Worm (Caenorhabditis elegans) whole organism, late embryonic: Measurements from ENCODE around the gene unc-58.
A peak's percentile ranks its signal among the peaks of the same experiment; 100 is the strongest.

Experiments used
- C08G9.2 ChIP-seq: sonication (generic microtip); optimal IDR thresholded peaks from 2 replicates; lab custom pipeline; 2016; ENCODE audit warnings: mild to moderate bottlenecking, missing genetic modification characterization, moderate library complexity, missing compliant biosample characterization
- C38D4.7 ChIP-seq: fragments of 200-800 bp; sonication (Bioruptor generic); optimal IDR thresholded peaks from 2 replicates; lab custom pipeline; 2018; ENCODE audit warnings: mild to moderate bottlenecking, missing genetic modification characterization, moderate library complexity, missing compliant biosample characterization
- Y22D7AL.16 ChIP-seq: sonication (generic microtip); optimal IDR thresholded peaks from 2 replicates; lab custom pipeline; 2016; ENCODE audit warnings: missing genetic modification characterization, missing compliant biosample characterization
- ceh-18 ChIP-seq: sonication (generic microtip); optimal IDR thresholded peaks from 2 replicates; lab custom pipeline; 2016; ENCODE audit warnings: missing genetic modification characterization, missing compliant biosample characterization
- ceh-22 ChIP-seq: sonication (generic microtip); optimal IDR thresholded peaks from 2 replicates; lab custom pipeline; 2017; ENCODE audit warnings: missing biosample characterization, missing genetic modification characterization
- ceh-45 ChIP-seq: fragments of 200-800 bp; sonication (Bioruptor generic); IDR thresholded peaks from 2 replicates; pipeline ENCODE4 v1.3.6; 2022; ENCODE audit warnings: missing genetic modification reagents, missing genetic modification characterization, missing compliant biosample characterization
- ceh-9 ChIP-seq: sonication (generic microtip); optimal IDR thresholded peaks from 2 replicates; lab custom pipeline; 2016; ENCODE audit warnings: mild to moderate bottlenecking, missing genetic modification characterization, inconsistent platforms, missing compliant biosample characterization
- dve-1 ChIP-seq: sonication (generic microtip); optimal IDR thresholded peaks from 2 replicates; lab custom pipeline; 2017; ENCODE audit warnings: antibody characterized with exemption, mild to moderate bottlenecking, missing genetic modification characterization, missing compliant biosample characterization
- elt-2 ChIP-seq: sonication (generic microtip); optimal IDR thresholded peaks from 2 replicates; lab custom pipeline; 2016; ENCODE audit warnings: missing genetic modification reagents, missing genetic modification characterization, missing compliant biosample characterization
- elt-4 ChIP-seq: sonication (generic microtip); optimal IDR thresholded peaks from 2 replicates; lab custom pipeline; 2016; ENCODE audit warnings: missing genetic modification characterization, missing compliant biosample characterization
- fkh-10 ChIP-seq: fragments of 150-350 bp; optimal IDR thresholded peaks from 2 replicates; lab custom pipeline; 2014; ENCODE audit warnings: missing biosample characterization, missing genetic modification reagents, missing genetic modification characterization
- fkh-6 ChIP-seq: sonication (generic microtip); optimal IDR thresholded peaks from 2 replicates; lab custom pipeline; 2016; ENCODE audit warnings: missing genetic modification characterization, missing compliant biosample characterization
- hlh-15 ChIP-seq: sonication (generic microtip); optimal IDR thresholded peaks from 2 replicates; lab custom pipeline; 2016; ENCODE audit warnings: missing genetic modification characterization, missing compliant biosample characterization
- hlh-30 ChIP-seq: sonication (generic microtip); optimal IDR thresholded peaks from 2 replicates; lab custom pipeline; 2017; ENCODE audit warnings: antibody characterized with exemption, missing genetic modification characterization, missing compliant biosample characterization; ENCODE audit not compliant: insufficient read depth
- hlh-6 ChIP-seq: sonication (generic microtip); optimal IDR thresholded peaks from 2 replicates; lab custom pipeline; 2016; ENCODE audit warnings: missing genotype, missing genetic modification characterization, missing compliant biosample characterization
- lim-6 ChIP-seq: sonication (generic microtip); optimal IDR thresholded peaks from 2 replicates; lab custom pipeline; 2016; ENCODE audit warnings: missing genetic modification characterization, missing compliant biosample characterization
- lin-11 ChIP-seq: fragments of 200-800 bp; sonication (Bioruptor generic); optimal IDR thresholded peaks from 2 replicates; lab custom pipeline; 2018; ENCODE audit warnings: mild to moderate bottlenecking, missing genetic modification characterization, missing compliant biosample characterization
- mec-3 ChIP-seq: sonication (generic microtip); optimal IDR thresholded peaks from 2 replicates; lab custom pipeline; 2016; ENCODE audit warnings: borderline replicate concordance, missing genetic modification characterization, missing compliant biosample characterization
- nhr-232 ChIP-seq: sonication (generic microtip); optimal IDR thresholded peaks from 2 replicates; lab custom pipeline; 2016; ENCODE audit warnings: missing genetic modification characterization, missing compliant biosample characterization
- odd-2 ChIP-seq: sonication (generic microtip); optimal IDR thresholded peaks from 2 replicates; lab custom pipeline; 2017; ENCODE audit warnings: antibody characterized with exemption, mild to moderate bottlenecking, missing genetic modification characterization, missing compliant biosample characterization
- pag-3 ChIP-seq: sonication (generic microtip); optimal IDR thresholded peaks from 2 replicates; lab custom pipeline; 2016; ENCODE audit warnings: missing compliant biosample characterization, missing genetic modification characterization, borderline replicate concordance
- pax-1 ChIP-seq: fragments of 150-350 bp; optimal IDR thresholded peaks from 2 replicates; lab custom pipeline; 2014; ENCODE audit warnings: missing biosample characterization, missing genetic modification characterization
- pros-1 ChIP-seq: fragments of 150-350 bp; optimal IDR thresholded peaks from 2 replicates; lab custom pipeline; 2014; ENCODE audit warnings: missing biosample characterization, missing genetic modification reagents, missing genetic modification characterization
- ref-2 ChIP-seq: sonication (generic microtip); optimal IDR thresholded peaks from 2 replicates; lab custom pipeline; 2016; ENCODE audit warnings: missing genetic modification characterization, missing compliant biosample characterization
- rnt-1 ChIP-seq: sonication (generic microtip); optimal IDR thresholded peaks from 2 replicates; lab custom pipeline; 2016; ENCODE audit warnings: missing genetic modification characterization, missing compliant biosample characterization
- sdc-2 ChIP-seq: sonication (generic microtip); optimal IDR thresholded peaks from 2 replicates; lab custom pipeline; 2016; ENCODE audit warnings: missing genotype, missing genetic modification characterization, missing compliant biosample characterization
- sox-4 ChIP-seq: sonication (generic microtip); optimal IDR thresholded peaks from 2 replicates; lab custom pipeline; 2017; ENCODE audit warnings: mild to moderate bottlenecking, missing genetic modification characterization, inconsistent platforms, missing compliant biosample characterization
- syd-9 ChIP-seq: sonication (generic microtip); optimal IDR thresholded peaks from 2 replicates; lab custom pipeline; 2016; ENCODE audit warnings: mild to moderate bottlenecking, missing genetic modification characterization, moderate library complexity, missing compliant biosample characterization
- tbx-2 ChIP-seq: sonication (generic microtip); optimal IDR thresholded peaks from 2 replicates; lab custom pipeline; 2016; ENCODE audit warnings: missing genetic modification characterization, missing compliant biosample characterization
- ttx-3 ChIP-seq: sonication (generic microtip); optimal IDR thresholded peaks from 2 replicates; lab custom pipeline; 2016; ENCODE audit warnings: missing genetic modification reagents, missing genetic modification characterization, missing compliant biosample characterization

Gene unc-58

DNA sequence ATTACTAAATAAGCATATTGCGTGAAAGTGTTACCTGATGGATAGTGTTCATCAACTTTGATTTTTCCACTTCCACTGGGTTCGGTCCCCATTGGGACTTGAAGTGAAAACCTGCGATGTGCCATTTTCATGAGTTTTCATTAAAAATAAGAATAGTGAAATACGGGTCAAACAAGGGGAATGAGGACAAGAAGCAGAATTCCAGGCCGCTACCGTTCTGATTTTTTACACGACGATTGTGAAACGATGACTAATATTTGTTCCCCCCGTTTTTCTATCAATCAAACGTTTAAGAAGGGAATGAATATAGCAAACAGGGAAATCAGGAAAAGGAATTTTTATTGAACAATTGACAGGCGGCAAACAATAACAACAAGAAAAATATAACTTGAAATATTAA, 63.3 kb downstream of the unc-58 start, which contains the start of gene mlck-1:
Gene mlck-1 (minus strand): TSS at position 101 of the 400 bp plus-strand sequence.
- TF ChIP-seq nhr-232 (tag; lab: Kevin White, UChicago) (no peak), elt-2 (tag; lab: Kevin White, UChicago) (no peak), sox-4 (tag; lab: Kevin White, UChicago) (no peak), rnt-1 (tag; lab: Kevin White, UChicago) (no peak), ceh-22 (tag; lab: Kevin White, UChicago) (no peak), lin-11 (tag; lab: Kevin White, UChicago) (no peak), lim-6 (tag; lab: Kevin White, UChicago) (no peak), Y22D7AL.16 (no peak), sdc-2 (tag; lab: Kevin White, UChicago) (no peak), ceh-9 (tag; lab: Kevin White, UChicago) (no peak)

DNA sequence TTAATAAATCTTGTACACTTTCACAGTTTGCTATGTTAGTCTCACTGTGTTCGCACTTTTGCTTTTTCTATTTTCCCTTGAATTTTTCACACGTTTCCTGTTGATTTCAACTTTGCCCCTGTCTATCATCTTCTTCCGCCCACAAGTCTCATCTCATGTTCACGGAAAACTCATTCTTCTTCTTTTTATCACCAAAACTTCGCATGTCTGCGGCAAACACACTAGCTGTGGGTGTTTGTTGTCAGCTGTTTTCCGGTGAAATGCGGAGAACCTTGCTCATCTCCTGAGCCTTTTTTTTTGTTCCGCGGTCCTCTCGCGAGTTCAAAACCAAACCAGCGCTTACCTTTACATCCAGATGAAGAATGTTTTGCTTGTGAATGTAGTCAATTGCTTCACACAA, 64.5 kb downstream of the unc-58 start:
- TF ChIP-seq hlh-30 (tag; lab: Kevin White, UChicago) (no peak), ceh-18 (tag; lab: Kevin White, UChicago) (peak; percentile 51), pax-1 (tag; lab: Kevin White, UChicago) (no peak), hlh-15 (tag; lab: Kevin White, UChicago) (no peak), mec-3 (tag; lab: Kevin White, UChicago) (no peak), ref-2 (tag; lab: Kevin White, UChicago) (no peak)
- TF ChIP-seq, all 69 proteins: peak for 1

DNA sequence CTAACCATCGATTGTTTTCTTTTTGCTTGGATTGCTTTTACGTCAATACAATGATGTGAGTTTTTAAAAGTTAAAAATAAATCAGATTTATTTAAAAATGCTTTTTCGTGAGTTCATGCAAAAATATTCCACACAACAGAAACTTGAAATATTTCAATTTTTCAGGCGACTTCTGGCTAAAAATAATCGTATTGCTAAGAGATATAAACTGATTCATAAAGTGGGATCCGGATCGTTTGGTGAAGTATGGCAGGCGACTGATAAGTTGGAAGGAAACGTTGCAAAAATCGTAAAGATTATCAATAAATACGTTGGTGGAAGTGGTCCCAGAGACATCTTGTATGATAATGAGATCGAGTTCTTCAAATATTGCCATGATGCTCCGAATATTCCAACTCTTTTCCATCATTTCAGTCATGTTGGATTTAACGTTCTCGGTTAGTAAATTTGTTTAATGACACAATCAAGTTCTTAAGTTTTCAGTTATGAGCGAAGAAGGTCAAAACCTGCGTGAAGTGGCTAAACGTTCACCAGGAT, 72.4 kb downstream of the unc-58 start, which contains the start of gene ZC373.3:
Gene ZC373.3 (plus strand): TSS at position 51 of the 537 bp plus-strand sequence.
- no peak for TF ChIP-seq sox-4 (tag; lab: Kevin White, UChicago)
- TF ChIP-seq dve-1: no peak
- TF ChIP-seq pros-1 (tag; lab: Kevin White, UChicago): no peak
- no peak for TF ChIP-seq odd-2 (tag; lab: Kevin White, UChicago)
- no peak for TF ChIP-seq syd-9 (tag; lab: Kevin White, UChicago)
- TF ChIP-seq pax-1 (tag; lab: Kevin White, UChicago): no peak
- no peak for TF ChIP-seq C08G9.2 (tag; lab: Kevin White, UChicago)
- TF ChIP-seq nhr-232 (tag; lab: Kevin White, UChicago): no peak
- TF ChIP-seq rnt-1 (tag; lab: Kevin White, UChicago): no peak

DNA sequence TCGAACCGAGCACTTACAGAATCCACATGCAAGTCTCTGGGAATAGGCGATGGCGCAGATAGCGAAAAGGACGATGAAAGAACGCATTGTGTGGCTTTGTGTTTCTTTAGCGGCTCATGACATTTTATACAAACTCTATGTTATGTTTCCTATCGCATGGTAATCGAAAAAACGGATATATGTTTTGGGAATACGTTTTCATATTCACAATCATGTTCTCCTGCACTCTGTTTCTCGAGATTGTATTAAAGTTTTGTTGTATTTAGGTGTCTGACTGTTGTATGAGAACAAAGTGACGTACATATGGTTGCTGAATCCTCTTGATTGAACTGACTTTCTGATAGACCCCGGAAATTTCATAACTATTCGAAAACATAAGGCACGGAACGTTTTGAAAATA, 74.7 kb downstream of the unc-58 start, which contains the start of gene ZC373.2:
Gene ZC373.2 (minus strand): TSS at position 101 of the 400 bp plus-strand sequence.
- TF ChIP-seq tbx-2 (tag; lab: Kevin White, UChicago) (no peak), lin-11 (tag; lab: Kevin White, UChicago) (no peak), fkh-6 (tag; lab: Kevin White, UChicago) (no peak), elt-4 (tag; lab: Kevin White, UChicago) (no peak), nhr-232 (tag; lab: Kevin White, UChicago) (no peak), pag-3 (no peak), syd-9 (tag; lab: Kevin White, UChicago) (no peak), hlh-6 (tag; lab: Kevin White, UChicago) (no peak), ceh-45 (GFP tag; lab: Robert Waterston, UW) (no peak), ceh-9 (tag; lab: Kevin White, UChicago) (no peak), C38D4.7 (no peak), dve-1 (no peak), ttx-3 (tag; lab: Kevin White, UChicago) (no peak), fkh-10 (GFP tag; lab: Kevin White, UChicago) (no peak)
